Fruit fly (Drosophila melanogaster): ENCODE measurements around the gene dah.
A peak's percentile ranks its signal among the peaks of the same experiment; 100 is the strongest.

The dah gene

DNA sequence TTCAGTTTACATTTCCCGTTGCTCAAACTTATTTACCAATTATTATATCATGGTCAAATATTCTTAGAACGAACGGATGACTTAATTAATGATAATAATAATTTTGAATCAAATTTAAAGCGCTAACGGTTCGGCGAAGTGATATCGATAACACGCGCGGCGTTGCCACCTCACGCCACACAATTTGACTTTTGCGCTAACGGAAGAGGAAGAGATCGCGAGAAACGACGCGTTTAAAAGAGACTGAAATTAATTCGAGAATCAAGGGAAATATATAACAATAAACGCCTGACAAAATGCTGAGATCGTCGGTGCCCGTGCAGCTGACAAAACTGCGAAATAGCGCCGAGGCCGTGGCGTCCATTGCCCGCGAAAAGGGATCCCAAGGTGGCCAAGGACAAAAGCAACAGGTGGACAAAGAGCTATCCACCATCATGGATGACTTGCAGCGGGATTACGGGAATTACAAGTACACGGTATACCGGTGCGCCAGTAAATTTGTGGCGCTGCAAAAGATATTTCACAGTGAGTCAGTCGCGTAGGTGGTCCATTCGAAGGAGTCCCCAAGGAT lies at the start of gene dah:
Gene dah, plus strand, starts transcription at position 195 of the 571 bp plus-strand sequence.
- TF ChIP-seq br (GFP tag; optimal IDR thresholded peaks at IDR 0.05), result no peak
- no peak for TF ChIP-seq Dif (GFP tag; optimal IDR thresholded peaks at IDR 0.05; ENCODE audit: partially characterized antibody)
- TF ChIP-seq N (GFP tag; optimal IDR thresholded peaks at IDR 0.05), result no peak
- TF ChIP-seq woc (GFP tag; optimal IDR thresholded peaks at IDR 0.05), result no peak
- no peak for TF ChIP-seq rgr (GFP tag; optimal IDR thresholded peaks at IDR 0.05)

DNA sequence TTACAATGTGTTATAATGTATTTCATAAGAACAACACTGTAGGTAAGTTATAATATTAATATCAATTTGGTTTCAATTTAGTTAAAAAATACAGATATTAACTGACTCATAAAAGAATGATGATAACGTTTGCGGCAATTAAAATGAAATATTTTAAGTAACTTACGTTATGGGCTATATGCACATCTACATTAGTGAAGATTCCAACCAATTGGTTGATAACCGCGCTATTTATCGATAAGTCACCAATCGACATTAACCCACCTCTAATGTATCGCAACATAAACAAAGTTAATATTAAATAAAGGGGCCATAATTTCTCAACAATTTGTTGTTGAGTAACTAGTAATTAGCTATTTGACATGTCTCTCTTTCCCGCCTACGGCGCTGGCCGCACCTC lies 35.3 kb upstream of the dah start, which contains the start of gene CG5877:
Gene CG5877, plus strand, starts transcription at position 238 of the 400 bp plus-strand sequence.
- TF ChIP-seq brk (GFP tag; optimal IDR thresholded peaks at IDR 0.05) (no peak), N (GFP tag; optimal IDR thresholded peaks at IDR 0.05) (no peak), CG32264 (GFP tag; optimal IDR thresholded peaks at IDR 0.05) (no peak), foxo (GFP tag; optimal IDR thresholded peaks at IDR 0.05) (no peak), Sp1 (GFP tag; optimal IDR thresholded peaks at IDR 0.05) (no peak), Hr78 (GFP tag; optimal IDR thresholded peaks at IDR 0.05) (no peak), Hnf4 (GFP tag; optimal IDR thresholded peaks at IDR 0.05) (no peak), woc (GFP tag; optimal IDR thresholded peaks at IDR 0.05) (no peak), fru (GFP tag; optimal IDR thresholded peaks at IDR 0.05) (no peak), Mio (GFP tag; optimal IDR thresholded peaks at IDR 0.05) (no peak), ey (GFP tag; optimal IDR thresholded peaks at IDR 0.05) (no peak), Jra (GFP tag; optimal IDR thresholded peaks at IDR 0.05) (no peak), HLH106 (tag; optimal IDR thresholded peaks at IDR 0.05) (no peak), Hr83 (GFP tag; optimal IDR thresholded peaks at IDR 0.05; ENCODE audit: poor library complexity, severe bottlenecking) (no peak), dl (GFP tag; optimal IDR thresholded peaks at IDR 0.05; ENCODE audit: insufficient read depth in 1 of 2, partially characterized antibody in 2 of 2) (no peak), Myc (optimal IDR thresholded peaks at IDR 0.05) (no peak), CG9705 (GFP tag; optimal IDR thresholded peaks at IDR 0.05) (no peak), tai (GFP tag; optimal IDR thresholded peaks at IDR 0.05) (no peak)

DNA sequence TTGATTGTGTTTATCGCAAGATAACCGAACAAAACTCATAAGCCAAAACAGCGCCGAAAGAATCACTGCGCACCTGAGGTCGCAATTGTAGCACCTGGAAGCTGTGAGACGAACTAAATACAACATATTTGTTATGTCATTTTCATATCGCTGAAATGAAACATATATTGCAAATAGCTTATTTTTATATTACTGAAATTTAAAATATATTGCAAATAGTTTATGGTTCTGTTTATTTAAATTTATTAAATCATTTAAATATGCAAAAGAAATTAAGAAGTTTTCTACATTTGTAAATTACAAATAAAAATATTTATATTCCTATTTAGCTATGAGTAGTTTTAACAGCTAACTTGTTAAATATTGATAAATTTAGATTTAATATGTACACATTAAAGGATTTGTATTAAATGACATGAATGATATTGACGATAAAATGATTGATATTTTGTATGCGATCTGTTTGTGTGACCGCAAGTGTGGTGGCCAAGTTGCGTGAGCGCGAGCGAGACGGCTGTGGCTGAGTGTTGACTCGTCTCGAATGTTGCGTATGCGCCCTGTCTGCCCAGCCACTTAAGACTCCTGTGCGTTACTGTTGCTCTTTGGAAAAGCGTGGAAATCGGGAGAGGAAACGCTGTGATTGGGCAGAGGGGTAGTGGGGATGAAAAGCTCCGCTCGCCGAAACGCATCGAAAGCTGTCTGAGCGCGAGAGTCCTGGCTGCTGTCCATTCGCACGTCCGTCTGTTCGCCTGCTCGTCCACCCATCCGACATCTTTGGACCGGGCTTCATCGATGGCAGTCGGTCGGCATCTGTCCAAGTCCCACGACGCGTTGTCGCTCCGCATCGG lies 30.9 kb upstream of the dah start, which contains the start of gene gce:
Gene gce, plus strand, starts transcription at position 798 of the 848 bp plus-strand sequence.
- TF ChIP-seq dsf (GFP tag; optimal IDR thresholded peaks at IDR 0.05; ENCODE audit: borderline replicate concordance) (no peak), fru (GFP tag; optimal IDR thresholded peaks at IDR 0.05) (no peak), Hr83 (GFP tag; optimal IDR thresholded peaks at IDR 0.05; ENCODE audit: poor library complexity, severe bottlenecking) (no peak), Rel (GFP tag; optimal IDR thresholded peaks at IDR 0.05) (no peak), Rel (tag; optimal IDR thresholded peaks at IDR 0.05) (no peak), brk (GFP tag; optimal IDR thresholded peaks at IDR 0.05) (no peak), HLH106 (tag; optimal IDR thresholded peaks at IDR 0.05) (peak; percentile 42), CG32264 (GFP tag; optimal IDR thresholded peaks at IDR 0.05) (no peak), Abd-B (GFP tag; optimal IDR thresholded peaks at IDR 0.05) (no peak), N (GFP tag; optimal IDR thresholded peaks at IDR 0.05) (no peak), usp (GFP tag; optimal IDR thresholded peaks at IDR 0.05) (no peak), OdsH (GFP tag; optimal IDR thresholded peaks at IDR 0.05) (peak; percentile 20), dmrt93B (GFP tag; optimal IDR thresholded peaks at IDR 0.05) (no peak), GATAd (GFP tag; optimal IDR thresholded peaks at IDR 0.05) (no peak), br (GFP tag; optimal IDR thresholded peaks at IDR 0.05) (no peak), sage (GFP tag; optimal IDR thresholded peaks at IDR 0.05) (no peak), Hr78 (GFP tag; optimal IDR thresholded peaks at IDR 0.05) (no peak), Vsx2 (GFP tag; optimal IDR thresholded peaks at IDR 0.05; ENCODE audit: partially characterized antibody) (no peak), Hnf4 (GFP tag; optimal IDR thresholded peaks at IDR 0.05) (no peak), dl (GFP tag; optimal IDR thresholded peaks at IDR 0.05; ENCODE audit: insufficient read depth in 1 of 2, partially characterized antibody in 2 of 2) (no peak), jim (GFP tag; optimal IDR thresholded peaks at IDR 0.05) (no peak), Dfd (GFP tag; optimal IDR thresholded peaks at IDR 0.05) (no peak), rgr (GFP tag; optimal IDR thresholded peaks at IDR 0.05) (peak; percentile 33), Myc (optimal IDR thresholded peaks at IDR 0.05) (no peak), pan (optimal IDR thresholded peaks at IDR 0.05) (no peak), Sp1 (GFP tag; optimal IDR thresholded peaks at IDR 0.05) (peak; percentile 52), CG9705 (GFP tag; optimal IDR thresholded peaks at IDR 0.05) (no peak), sv (GFP tag; optimal IDR thresholded peaks at IDR 0.05) (peak; percentile 10), tai (GFP tag; optimal IDR thresholded peaks at IDR 0.05) (no peak), woc (GFP tag; optimal IDR thresholded peaks at IDR 0.05) (no peak), Jra (GFP tag; optimal IDR thresholded peaks at IDR 0.05) (no peak), foxo (GFP tag; optimal IDR thresholded peaks at IDR 0.05) (peak in 1 of 2 experiments; percentile 46), Dif (GFP tag; optimal IDR thresholded peaks at IDR 0.05; ENCODE audit: partially characterized antibody) (peak; percentile 1), ey (GFP tag; optimal IDR thresholded peaks at IDR 0.05) (no peak), lola (GFP tag; optimal IDR thresholded peaks at IDR 0.05) (no peak), h (GFP tag; optimal IDR thresholded peaks at IDR 0.05) (no peak), psq (GFP tag; optimal IDR thresholded peaks at IDR 0.05) (peak; percentile 6), Mio (GFP tag; optimal IDR thresholded peaks at IDR 0.05) (no peak), CrebA (GFP tag; optimal IDR thresholded peaks at IDR 0.05; ENCODE audit: borderline replicate concordance) (no peak)
